Worm (Caenorhabditis elegans) whole organism, dauer: ENCODE data around the gene C17H11.2.

ENCODE experiments used
- unc-62 ChIP-seq: sonication (generic microtip); optimal IDR thresholded peaks from 2 replicates; lab custom pipeline; 2017; ENCODE audit warnings: missing biosample characterization, missing genetic modification reagents, missing genetic modification characterization

Gene C17H11.2

ce11 chrX:8169534-8169933 lies at the start of gene C17H11.2:
TSS of gene C17H11.2 (plus strand) at chrX:8169930.
- no peak for TF ChIP-seq unc-62

DNA sequence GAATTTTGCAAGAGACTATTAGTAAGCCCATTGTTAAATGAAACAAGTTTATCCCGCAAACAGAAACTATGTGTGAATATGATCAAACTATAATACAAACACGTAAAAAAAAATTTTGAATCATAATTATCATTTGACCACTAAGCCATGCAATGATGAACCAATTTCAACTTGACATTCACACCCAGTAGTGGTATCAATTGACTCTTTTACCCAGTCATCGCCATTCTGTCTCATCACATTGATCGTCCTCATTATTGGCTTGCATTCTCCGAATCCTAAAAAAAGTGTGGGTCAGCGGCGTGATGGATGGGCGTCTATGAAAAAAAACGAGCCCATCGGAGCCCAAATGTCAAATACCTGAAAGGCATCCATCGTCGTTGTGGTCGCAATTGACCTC lies 49.4 kb upstream of the C17H11.2 start:
- no peak for TF ChIP-seq unc-62

DNA sequence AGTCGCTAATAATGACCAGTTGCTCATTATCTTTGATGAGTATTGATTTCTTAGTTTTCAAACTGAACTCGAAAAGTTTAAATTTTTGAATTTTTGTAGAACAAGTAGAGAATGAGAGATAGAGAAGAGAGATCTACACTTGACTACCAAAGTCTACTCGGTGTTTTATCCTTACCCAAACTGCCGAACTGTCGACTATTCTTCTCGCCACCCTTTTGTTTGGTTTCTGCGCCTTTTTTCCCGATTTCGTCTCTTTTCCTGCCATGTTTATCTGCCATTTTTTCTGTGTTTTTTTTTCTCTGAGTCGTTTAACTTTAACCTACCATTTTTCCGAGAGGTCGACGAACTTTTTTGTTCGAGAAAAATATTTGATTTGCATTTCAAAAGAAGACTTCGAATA lies 46.5 kb upstream of the C17H11.2 start, which contains the start of gene C02B8.12:
Gene C02B8.12 (minus strand): TSS at position 175 of the 400 bp plus-strand sequence.
- no peak for TF ChIP-seq unc-62

DNA sequence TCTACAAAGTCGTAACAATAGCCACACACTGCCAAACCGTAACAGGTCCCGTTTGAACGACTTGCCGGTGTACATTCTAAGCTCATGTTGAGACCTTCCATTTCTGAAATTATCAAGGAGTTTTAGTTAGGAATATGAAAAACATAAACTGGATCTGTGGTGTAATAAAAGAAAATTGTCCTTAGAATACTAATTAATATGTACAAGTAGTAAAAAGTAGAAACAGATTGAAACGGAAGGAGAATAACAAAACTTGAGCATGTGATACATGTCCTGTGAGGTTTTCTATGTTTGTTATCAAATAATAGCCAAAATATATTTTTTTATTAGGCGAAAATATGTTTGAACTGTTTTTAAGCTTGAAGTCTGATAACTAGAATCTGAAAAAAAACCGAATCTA lies 40.2 kb upstream of the C17H11.2 start, which contains the start of gene frpr-1:
Gene frpr-1 (minus strand): TSS at position 101 of the 400 bp plus-strand sequence.
- TF ChIP-seq unc-62: no peak

DNA sequence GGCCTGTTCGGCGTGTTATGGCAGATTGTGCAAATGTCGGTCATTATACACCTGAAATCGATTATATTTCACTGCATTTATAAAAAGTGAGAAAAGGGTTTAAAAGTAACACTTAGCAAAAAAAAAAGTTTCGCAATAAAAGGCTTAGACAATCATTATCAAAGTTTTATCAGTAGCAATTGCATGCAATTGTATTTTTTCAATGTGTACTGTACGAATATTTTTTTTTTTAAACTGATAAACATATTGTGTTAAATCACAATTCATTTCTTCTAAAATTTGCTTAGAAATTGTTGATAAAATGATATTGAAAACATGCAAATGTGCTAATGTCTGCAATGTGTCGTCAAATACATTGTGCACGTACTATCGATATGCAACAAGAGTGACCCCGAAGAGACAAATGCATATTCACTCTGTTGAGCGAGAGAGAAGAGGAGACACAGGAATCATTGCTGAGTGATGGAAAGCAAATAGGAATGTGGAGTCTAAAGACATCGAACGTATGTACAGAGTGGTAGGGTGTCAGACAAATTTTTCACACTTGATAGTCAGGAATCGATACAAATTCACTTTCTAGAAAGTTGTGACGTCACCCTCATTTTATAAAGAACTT lies 33.3 kb upstream of the C17H11.2 start, which contains the start of gene C02B8.6:
Gene C02B8.6 (minus strand): TSS at position 51 of the 616 bp plus-strand sequence.
- no peak for TF ChIP-seq unc-62

ce11 chrX:8137779-8138178 lies 32.0 kb upstream of the C17H11.2 start, which contains the start of gene C02B8.7:
TSS of gene C02B8.7 (minus strand) at chrX:8137879.
- TF ChIP-seq unc-62: no peak

ce11 chrX:8139146-8139545 lies 30.6 kb upstream of the C17H11.2 start, which contains the start of gene C02B8.3:
TSS of gene C02B8.3 (plus strand) at chrX:8139446.
- TF ChIP-seq unc-62: no peak

- no peak for TF ChIP-seq unc-62
Measured at ce11 chrX:8147398-8147797, 22.3 kb upstream of the C17H11.2 start, which contains the start of gene C02B8.1. TSS of gene C02B8.1 (plus strand) at chrX:8147698.

DNA sequence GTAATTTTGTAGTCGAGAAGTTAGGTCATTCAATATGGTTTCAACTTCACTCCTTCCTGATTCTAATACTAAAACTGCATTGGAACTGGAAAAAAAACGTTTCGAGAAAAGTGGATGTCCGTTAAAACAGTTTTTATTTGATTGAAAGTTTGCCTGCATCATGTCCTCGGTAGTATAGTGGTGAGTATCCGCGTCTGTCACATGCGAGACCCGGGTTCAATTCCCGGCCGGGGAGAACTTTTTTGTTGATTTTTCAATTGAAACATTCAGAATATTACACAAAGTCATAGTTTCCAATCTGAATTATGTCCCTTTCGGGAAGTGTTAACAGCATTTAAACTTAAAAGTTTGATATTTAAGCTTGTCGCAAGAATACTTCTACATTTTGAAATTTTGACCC lies 20.7 kb upstream of the C17H11.2 start:
- no peak for TF ChIP-seq unc-62

ce11 chrX:8150621-8151020 lies 19.1 kb upstream of the C17H11.2 start, which contains the start of gene F22F1.2:
TSS of gene F22F1.2 (minus strand) at chrX:8150721.
- TF ChIP-seq unc-62: no peak

DNA sequence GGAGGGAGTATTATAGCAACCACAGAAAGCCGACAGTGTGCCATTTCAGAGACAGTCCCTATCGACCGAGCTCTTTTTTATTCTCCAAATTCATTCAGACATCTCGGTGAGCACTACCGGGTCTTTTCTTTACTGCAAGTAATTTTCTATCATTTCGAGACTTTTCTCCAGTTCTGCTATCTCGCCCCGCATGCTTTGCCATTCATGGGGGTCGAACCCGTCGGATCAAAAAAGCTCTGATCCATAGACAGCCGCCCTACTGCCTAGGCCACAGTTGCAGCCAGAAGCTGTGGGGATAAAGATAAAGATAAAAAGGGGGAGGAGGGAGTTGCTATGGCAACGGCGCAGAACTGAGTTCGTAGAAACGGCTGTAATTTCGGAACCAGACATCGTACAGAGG lies 18.3 kb upstream of the C17H11.2 start:
- TF ChIP-seq unc-62: no peak

DNA sequence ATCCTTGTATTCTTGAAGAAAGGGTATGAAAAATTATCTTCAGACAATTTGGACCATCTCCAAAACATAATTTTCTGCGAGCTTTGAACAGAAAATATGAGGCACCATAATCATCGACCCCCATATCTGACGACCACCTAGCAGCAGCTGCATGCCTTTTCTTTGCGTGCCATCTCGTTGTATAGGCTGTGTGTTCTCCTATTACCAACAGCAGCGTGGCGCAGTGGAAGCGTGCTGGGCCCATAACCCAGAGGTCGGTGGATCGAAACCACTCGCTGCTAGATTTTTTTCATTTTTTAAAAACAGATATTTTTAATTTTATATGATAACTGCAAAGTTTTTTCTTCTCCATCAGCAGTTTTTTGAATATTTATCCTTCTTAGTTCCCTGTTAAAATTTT lies 13.8 kb upstream of the C17H11.2 start:
- TF ChIP-seq unc-62: no peak

DNA sequence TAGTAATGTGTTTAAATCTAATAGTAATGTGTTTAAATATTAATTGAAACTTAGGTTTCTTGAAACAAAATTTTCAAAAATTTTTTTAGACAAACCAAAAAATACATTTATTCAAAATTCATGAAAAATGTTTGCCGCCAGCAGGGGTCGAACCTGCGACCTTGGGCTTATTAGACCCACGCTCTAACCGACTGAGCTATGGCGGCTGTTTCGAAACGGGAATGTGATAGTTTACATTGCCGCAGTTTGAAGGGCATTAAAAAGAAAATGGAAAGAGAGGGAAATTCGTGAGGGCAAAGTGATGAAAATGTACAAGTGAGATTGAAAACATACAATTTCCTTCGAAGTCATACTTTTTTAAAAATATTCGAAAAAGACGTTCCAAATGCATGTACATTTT lies 13.2 kb upstream of the C17H11.2 start:
- no peak for TF ChIP-seq unc-62

DNA sequence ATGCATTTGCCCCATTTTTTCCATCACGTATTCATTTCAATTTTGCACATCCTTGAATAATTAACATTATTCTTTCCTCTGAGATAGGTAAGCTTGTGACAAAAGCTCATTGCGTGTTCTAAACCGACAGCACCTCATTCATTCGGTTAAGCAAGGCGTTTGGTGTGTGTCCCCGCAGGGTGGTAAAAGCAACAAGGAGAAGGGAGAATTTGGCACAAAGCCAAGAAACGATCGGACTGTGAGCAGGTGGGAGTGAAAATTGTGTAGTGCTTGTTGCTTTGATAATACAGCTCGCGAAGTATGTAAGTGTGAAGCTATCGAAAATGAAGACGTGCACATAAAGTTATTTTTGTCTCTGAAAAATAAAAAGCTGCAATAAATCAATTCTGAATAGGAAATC lies 12.6 kb upstream of the C17H11.2 start:
- no peak for TF ChIP-seq unc-62

DNA sequence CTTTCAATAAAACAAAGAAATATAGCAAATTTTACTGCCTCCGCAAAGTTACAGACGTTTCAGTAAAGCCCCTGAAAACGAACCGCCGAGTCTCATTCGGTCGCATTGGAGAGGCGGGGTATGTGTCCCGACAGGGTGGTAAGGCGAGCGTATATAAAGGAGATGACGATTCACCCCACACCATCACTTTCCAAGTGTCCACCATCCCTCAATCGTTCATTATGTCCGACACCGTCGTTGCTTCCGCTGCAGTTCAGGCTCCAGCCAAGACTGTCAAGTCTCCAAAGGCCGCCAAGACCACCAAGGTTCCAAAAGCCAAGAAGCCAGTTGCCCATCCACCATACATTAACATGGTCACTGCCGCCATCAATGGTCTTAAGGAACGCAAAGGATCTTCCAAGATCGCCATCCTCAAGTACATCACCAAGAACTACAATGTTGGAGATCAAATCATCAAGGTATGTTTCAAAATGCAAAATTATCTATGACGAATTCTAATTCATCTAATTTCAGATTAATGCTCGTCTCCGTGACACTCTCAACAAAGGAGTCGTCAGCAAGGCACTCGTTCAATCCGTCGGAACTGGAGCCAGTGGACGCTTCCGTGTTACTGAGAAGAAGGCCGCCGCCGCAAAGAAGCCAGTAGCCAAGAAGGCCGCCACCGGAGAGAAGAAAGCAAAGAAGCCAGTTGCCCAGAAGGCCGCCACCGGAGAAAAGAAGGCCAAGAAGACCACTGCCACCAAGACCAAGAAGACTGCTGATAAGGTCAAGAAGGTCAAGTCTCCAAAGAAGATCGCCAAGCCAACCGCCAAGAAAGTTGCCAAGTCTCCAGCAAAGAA lies 10.5 kb upstream of the C17H11.2 start, which contains the start of gene hil-3:
Gene hil-3 (plus strand): TSS at position 195 of the 839 bp plus-strand sequence.
- no peak for TF ChIP-seq unc-62

DNA sequence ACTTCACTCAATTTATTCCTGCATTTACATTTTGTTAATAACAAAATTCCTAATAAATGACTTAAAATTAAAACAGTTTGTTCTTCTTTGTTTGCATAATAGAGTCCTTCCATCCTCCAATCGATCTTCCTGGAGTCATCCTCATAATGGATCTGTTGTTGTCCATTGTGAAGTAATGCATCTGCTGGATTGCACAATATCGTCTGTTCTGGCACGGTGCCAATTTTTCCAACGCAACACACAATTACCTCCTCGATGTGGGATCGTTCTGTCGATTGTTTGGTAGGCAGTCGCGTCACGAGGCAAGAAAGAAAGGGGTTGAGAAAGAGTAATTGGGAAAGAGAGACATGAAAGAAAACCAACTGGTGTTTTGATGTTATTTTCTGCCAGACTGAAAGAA lies 9.7 kb upstream of the C17H11.2 start:
- no peak for TF ChIP-seq unc-62

DNA sequence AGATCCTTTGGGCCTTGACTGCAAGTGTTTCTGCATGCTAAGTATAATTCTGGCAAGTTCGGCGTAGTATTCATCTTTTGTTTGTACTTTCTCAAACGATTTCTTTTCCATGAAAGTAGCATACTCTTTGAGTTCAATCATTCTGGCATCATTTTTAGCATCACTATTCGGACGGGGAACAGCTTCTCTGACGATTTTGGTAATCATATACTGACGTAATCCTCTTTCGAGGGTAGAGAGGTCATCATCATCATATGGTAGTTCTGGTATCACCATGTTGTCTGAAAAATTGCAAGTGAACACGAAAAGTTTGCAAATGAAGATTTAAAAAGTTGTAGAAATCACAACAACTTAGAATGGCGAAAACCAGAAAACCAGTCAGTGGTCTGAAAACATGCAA lies 6.9 kb upstream of the C17H11.2 start, which contains the start of gene F22F1.3:
Gene F22F1.3 (minus strand): TSS at position 281 of the 400 bp plus-strand sequence.
- no peak for TF ChIP-seq unc-62
